Worm (Caenorhabditis elegans): ENCODE results near the gene F33G12.7.

The F33G12.7 gene

ce11 chrII:5067927-5068326 is 27.4 kb upstream of the F33G12.7 start, which contains the start of gene C27A2.8:
C27A2.8 (minus strand) TSS chrII:5068043.
- no peak for TF ChIP-seq F13C5.2 (tag; optimal IDR thresholded peaks at IDR 0.05)
- no peak for TF ChIP-seq pes-1 (GFP tag; IDR thresholded peaks at IDR 0.05)
- TF ChIP-seq aly-1 (tag; optimal IDR thresholded peaks at IDR 0.05), result peak; percentile 10

ce11 chrII:5066967-5067366 is 26.5 kb upstream of the F33G12.7 start:
- no peak for TF ChIP-seq ets-7 (tag; optimal IDR thresholded peaks at IDR 0.05)
- TF ChIP-seq B0310.2 (tag; optimal IDR thresholded peaks at IDR 0.05), result no peak
- no peak for TF ChIP-seq scrt-1 (GFP tag; IDR thresholded peaks at IDR 0.05)
- TF ChIP-seq ceh-13 (GFP tag; optimal IDR thresholded peaks at IDR 0.05), result no peak
- TF ChIP-seq tbx-11 (GFP tag; IDR thresholded peaks at IDR 0.05), result no peak
- TF ChIP-seq ceh-36 (tag; optimal IDR thresholded peaks at IDR 0.05), result no peak

ce11 chrII:5061794-5062368 is 21.4 kb upstream of the F33G12.7 start, which contains the start of gene smc-5:
smc-5 (plus strand) TSS chrII:5062125.
- TF ChIP-seq scrt-1 (GFP tag; IDR thresholded peaks at IDR 0.05) (no peak), pes-1 (GFP tag; IDR thresholded peaks at IDR 0.05) (peak; percentile 46; the same call in 1 of the 2 replicates), F13C5.2 (tag; optimal IDR thresholded peaks at IDR 0.05) (peak; percentile 43)

- no peak for TF ChIP-seq hmg-4 (GFP tag; optimal IDR thresholded peaks at IDR 0.05)
Measured at ce11 chrII:5060719-5061118, 20.2 kb upstream of the F33G12.7 start, which contains the start of gene pho-12. pho-12 (minus strand) TSS chrII:5060819.

- TF ChIP-seq ceh-13 (GFP tag; optimal IDR thresholded peaks at IDR 0.05), result no peak
- no peak for TF ChIP-seq aly-1 (tag; optimal IDR thresholded peaks at IDR 0.05)
- no peak for TF ChIP-seq hmg-4 (GFP tag; optimal IDR thresholded peaks at IDR 0.05)
- no peak for TF ChIP-seq sea-1 (GFP tag; conservative IDR thresholded peaks at IDR 0.05)
- no peak for TF ChIP-seq B0310.2 (tag; optimal IDR thresholded peaks at IDR 0.05)
- TF ChIP-seq pes-1 (GFP tag; IDR thresholded peaks at IDR 0.05), result no peak
- TF ChIP-seq scrt-1 (GFP tag; IDR thresholded peaks at IDR 0.05), result no peak
- TF ChIP-seq ets-7 (tag; optimal IDR thresholded peaks at IDR 0.05), result no peak
- no peak for TF ChIP-seq ceh-36 (tag; optimal IDR thresholded peaks at IDR 0.05)
- no peak for TF ChIP-seq F13C5.2 (tag; optimal IDR thresholded peaks at IDR 0.05)
- TF ChIP-seq tbx-37 (GFP tag; conservative IDR thresholded peaks at IDR 0.05), result no peak
- no peak for TF ChIP-seq tra-4 (tag; optimal IDR thresholded peaks at IDR 0.05)
Measured at ce11 chrII:5058036-5058435, 17.6 kb upstream of the F33G12.7 start, which contains the start of gene C27A2.12. C27A2.12 (minus strand) TSS chrII:5058136.

ce11 chrII:5057315-5057714 is 16.8 kb upstream of the F33G12.7 start:
- TF ChIP-seq hnd-1 (tag; optimal IDR thresholded peaks at IDR 0.05), result no peak
- TF ChIP-seq pes-1 (GFP tag; IDR thresholded peaks at IDR 0.05), result peak; percentile 86
- TF ChIP-seq sea-1 (GFP tag; conservative IDR thresholded peaks at IDR 0.05), result 0 out of 2 replicates have a peak, but pooled peaks have one; percentile 63
- TF ChIP-seq hmbx-1 (tag; optimal IDR thresholded peaks at IDR 0.05), result no peak
- TF ChIP-seq ceh-13 (GFP tag; optimal IDR thresholded peaks at IDR 0.05), result peak; percentile 53
- TF ChIP-seq ceh-36 (tag; optimal IDR thresholded peaks at IDR 0.05), result peak; percentile 54
- peak; percentile 72 for TF ChIP-seq flt-1 (GFP tag; IDR thresholded peaks at IDR 0.05)
- TF ChIP-seq B0310.2 (tag; optimal IDR thresholded peaks at IDR 0.05), result peak; percentile 24
- TF ChIP-seq scrt-1 (GFP tag; IDR thresholded peaks at IDR 0.05), result peak; percentile 72
- TF ChIP-seq tra-4 (tag; optimal IDR thresholded peaks at IDR 0.05), result no peak
- TF ChIP-seq hmg-4 (GFP tag; optimal IDR thresholded peaks at IDR 0.05), result peak; percentile 51
- TF ChIP-seq aly-1 (tag; optimal IDR thresholded peaks at IDR 0.05), result no peak
- 0 out of 2 replicates have a peak, but pooled peaks have one; percentile 28 for TF ChIP-seq tbx-11 (GFP tag; IDR thresholded peaks at IDR 0.05)
- no peak for TF ChIP-seq ama-1 (optimal IDR thresholded peaks at IDR 0.05)
- no peak for TF ChIP-seq ets-7 (tag; optimal IDR thresholded peaks at IDR 0.05)
- no peak for TF ChIP-seq F13C5.2 (tag; optimal IDR thresholded peaks at IDR 0.05)
- TF ChIP-seq tbx-37 (GFP tag; conservative IDR thresholded peaks at IDR 0.05), result no peak; the same call in 1 of the 2 replicates

- no peak for TF ChIP-seq aly-1 (tag; optimal IDR thresholded peaks at IDR 0.05)
- TF ChIP-seq hmg-4 (GFP tag; optimal IDR thresholded peaks at IDR 0.05), result no peak
- no peak for TF ChIP-seq pes-1 (GFP tag; IDR thresholded peaks at IDR 0.05)
- no peak for TF ChIP-seq hnd-1 (tag; optimal IDR thresholded peaks at IDR 0.05)
Measured at ce11 chrII:5056254-5056653, 15.8 kb upstream of the F33G12.7 start.

ce11 chrII:5055129-5055666 is 14.7 kb upstream of the F33G12.7 start, which contains the start of the genes ify-1 and rpl-22:
ify-1 (minus strand) TSS chrII:5055179.
rpl-22 (plus strand) TSS chrII:5055616.
- TF ChIP-seq hmg-4 (GFP tag; optimal IDR thresholded peaks at IDR 0.05), result peak; percentile 65
- peak; percentile 83 for TF ChIP-seq F13C5.2 (tag; optimal IDR thresholded peaks at IDR 0.05)
- TF ChIP-seq B0310.2 (tag; optimal IDR thresholded peaks at IDR 0.05), result no peak
- no peak for TF ChIP-seq tbx-11 (GFP tag; IDR thresholded peaks at IDR 0.05)
- no peak for TF ChIP-seq ama-1 (optimal IDR thresholded peaks at IDR 0.05)
- TF ChIP-seq ceh-36 (tag; optimal IDR thresholded peaks at IDR 0.05), result no peak
- TF ChIP-seq flt-1 (GFP tag; IDR thresholded peaks at IDR 0.05), result peak; percentile 69; the same call in 1 of the 2 replicates
- peak; percentile 56; the same call in 1 of the 2 replicates for TF ChIP-seq tbx-37 (GFP tag; conservative IDR thresholded peaks at IDR 0.05)

All from whole organism, early embryonic.